Fruit fly (Drosophila melanogaster) whole organism, embryonic: Measurements from ENCODE around the gene CG12017.

Experiments used
- ATbp ChIP-seq: fragments of 200-800 bp; sonication (Bioruptor generic); optimal IDR thresholded peaks from 2 replicates; lab custom pipeline; 2017; ENCODE audit warnings: missing biosample characterization, mild to moderate bottlenecking, missing genetic modification characterization, missing genetic modification reagents
- Atf-2 ChIP-seq: fragments of 200-800 bp; sonication (Bioruptor generic); optimal IDR thresholded peaks from 2 replicates; lab custom pipeline; 2016; ENCODE audit warnings: missing biosample characterization, missing genetic modification characterization
- CG2129 ChIP-seq: fragments of 200-800 bp; sonication (Bioruptor generic); IDR thresholded peaks from 2 replicates; pipeline ENCODE4 v1.3.6; 2022; ENCODE audit warnings: missing biosample characterization, missing genetic modification characterization; ENCODE audit not compliant: partially characterized antibody
- CG7271 ChIP-seq: fragments of 200-800 bp; sonication (Bioruptor generic); optimal IDR thresholded peaks from 2 replicates; lab custom pipeline; 2018; ENCODE audit warnings: missing biosample characterization, mild to moderate bottlenecking, missing genetic modification characterization, moderate library complexity
- D ChIP-seq, 2 experiments: fragments of 200-800 bp in 1 of 2; fragments of >200 bp in 1 of 2; sonication (Bioruptor generic) in 1 of 2; optimal IDR thresholded peaks; 2 replicates in 1 of 2; 3 replicates in 1 of 2; lab custom pipeline; 2017; ENCODE audit warnings: mild to moderate bottlenecking in 1 of 2, missing biosample characterization in 1 of 2, missing genetic modification characterization in 1 of 2, missing genetic modification reagents in 1 of 2
- Taf1 ChIP-seq: fragments of 200-800 bp; sonication (Bioruptor generic); IDR thresholded peaks from 2 replicates; pipeline ENCODE4 v1.3.6; 2022; ENCODE audit warnings: missing biosample characterization, missing genetic modification characterization
- vfl ChIP-seq: fragments of 200-800 bp; sonication (Bioruptor generic); optimal IDR thresholded peaks from 2 replicates; lab custom pipeline; 2016; ENCODE audit warnings: missing biosample characterization, missing genetic modification characterization

- TF ChIP-seq ATbp (GFP tag; lab: Kevin White, UChicago) (no peak), vfl (GFP tag; lab: Kevin White, UChicago) (no peak), CG7271 (no peak), CG2129 (GFP tag; lab: Robert Waterston, UW) (no peak), Atf-2 (no peak), Taf1 (no peak), D (optimal IDR thresholded peaks at IDR 0.05; lab: Kevin White, UChicago) (no peak), D (GFP tag; optimal IDR thresholded peaks at IDR 0.05; lab: Kevin White, UChicago) (no peak)
Measured at dm6 chr3L:3283264-3283663, 3.2 kb downstream of the CG12017 start.
